Worm (Caenorhabditis elegans): ENCODE data around the gene tftc-5.

ce11 chrIII:4066333-4066732, 44.4 kb downstream of the tftc-5 start, which contains the start of gene unc-79:
- no peak for TF ChIP-seq nhr-28 (tag; optimal IDR thresholded peaks at IDR 0.05)
- TF ChIP-seq nhr-84 (tag; optimal IDR thresholded peaks at IDR 0.05) = no peak
- TF ChIP-seq nhr-237 (tag; optimal IDR thresholded peaks at IDR 0.05) = no peak
- TF ChIP-seq mep-1 (tag; optimal IDR thresholded peaks at IDR 0.05) = no peak
- TF ChIP-seq nhr-12 (tag; optimal IDR thresholded peaks at IDR 0.05) = no peak
- no peak for TF ChIP-seq nhr-77 (tag; optimal IDR thresholded peaks at IDR 0.05)
- no peak for TF ChIP-seq hlh-4 (tag; optimal IDR thresholded peaks at IDR 0.05)
- no peak for TF ChIP-seq nhr-11 (tag; optimal IDR thresholded peaks at IDR 0.05)
- TF ChIP-seq isw-1 (GFP tag; IDR thresholded peaks at IDR 0.05) = no peak

Data from whole organism, L1 larva.